Worm (Caenorhabditis elegans) whole organism, midembryonic: ENCODE data around the gene T23G4.127.
"Not testable (repeated sequence)": the region's sequence is repeated elsewhere in the genome, so short reads cannot be mapped to it uniquely, and the experiment has no call there.

ENCODE experiments used
- T22C8.4 ChIP-seq: fragments of 200-800 bp; sonication (Bioruptor generic); IDR thresholded peaks from 2 replicates; pipeline ENCODE4 v1.3.6; 2022; ENCODE audit warnings: missing genetic modification characterization, missing compliant biosample characterization
- cog-1 ChIP-seq: sonication (generic microtip); optimal IDR thresholded peaks from 2 replicates; lab custom pipeline; 2016; ENCODE audit warnings: missing genetic modification characterization, missing compliant biosample characterization
- flt-1 ChIP-seq: fragments of 200-800 bp; sonication (Bioruptor generic); IDR thresholded peaks from 2 replicates; pipeline ENCODE4 v1.3.6; 2022; ENCODE audit warnings: missing genetic modification characterization, missing compliant biosample characterization
- klf-2 ChIP-seq: fragments of 200-800 bp; sonication (Bioruptor generic); conservative IDR thresholded peaks from 2 replicates; pipeline ENCODE4 v1.3.6; 2022; ENCODE audit warnings: missing genetic modification reagents, missing genetic modification characterization, missing compliant biosample characterization
- med-1 ChIP-seq: sonication (generic microtip); optimal IDR thresholded peaks from 2 replicates; lab custom pipeline; 2017; ENCODE audit warnings: missing genetic modification characterization, mild to moderate bottlenecking, missing compliant biosample characterization, antibody characterized with exemption, missing genetic modification reagents; ENCODE audit not compliant: insufficient read depth
- ref-1 ChIP-seq: fragments of 200-800 bp; sonication (Bioruptor generic); conservative IDR thresholded peaks from 2 replicates; pipeline ENCODE4 v1.3.6; 2022; ENCODE audit warnings: missing genetic modification reagents, missing genetic modification characterization, missing compliant biosample characterization
- tab-1 ChIP-seq: fragments of 200-800 bp; sonication (Bioruptor generic); IDR thresholded peaks from 2 replicates; pipeline ENCODE4 v1.3.6; 2022; ENCODE audit warnings: missing genetic modification characterization, missing compliant biosample characterization
- ztf-23 ChIP-seq: fragments of 200-800 bp; sonication (Bioruptor generic); IDR thresholded peaks from 2 replicates; pipeline ENCODE4 v1.3.6; 2022; ENCODE audit warnings: missing genetic modification reagents, missing genetic modification characterization, missing compliant biosample characterization
- ztf-29 ChIP-seq: fragments of 200-800 bp; sonication (Bioruptor generic); IDR thresholded peaks from 2 replicates; pipeline ENCODE4 v1.3.6; 2022; ENCODE audit warnings: missing genetic modification reagents, missing genetic modification characterization, missing compliant biosample characterization

Gene T23G4.127

DNA sequence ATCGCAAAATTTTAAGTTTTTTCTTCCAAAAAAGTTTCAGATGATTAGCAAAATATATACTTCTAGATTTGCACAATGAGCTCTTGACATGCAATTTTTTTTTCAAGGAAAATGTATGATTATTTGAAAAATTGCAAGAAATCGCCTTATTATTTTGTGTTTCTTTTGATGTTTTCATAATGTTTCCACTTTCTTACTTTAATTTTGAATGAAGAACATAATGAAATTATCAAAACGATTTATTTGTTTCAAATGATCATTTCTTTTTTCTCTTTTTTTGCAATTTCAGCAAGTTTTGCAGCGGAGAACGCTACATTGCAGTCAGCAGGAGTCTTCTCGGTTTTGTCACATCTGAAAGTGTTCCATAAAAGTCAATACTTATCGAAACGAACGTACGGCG lies 46.5 kb downstream of the T23G4.127 start, which contains the start of gene Y45F10C.6:
Y45F10C.6 (plus strand) TSS at position 301 of the 400 bp plus-strand sequence.
- not testable (repeated sequence) for TF ChIP-seq med-1; ref-1; flt-1 (GFP tag; lab: Robert Waterston, UW)

DNA sequence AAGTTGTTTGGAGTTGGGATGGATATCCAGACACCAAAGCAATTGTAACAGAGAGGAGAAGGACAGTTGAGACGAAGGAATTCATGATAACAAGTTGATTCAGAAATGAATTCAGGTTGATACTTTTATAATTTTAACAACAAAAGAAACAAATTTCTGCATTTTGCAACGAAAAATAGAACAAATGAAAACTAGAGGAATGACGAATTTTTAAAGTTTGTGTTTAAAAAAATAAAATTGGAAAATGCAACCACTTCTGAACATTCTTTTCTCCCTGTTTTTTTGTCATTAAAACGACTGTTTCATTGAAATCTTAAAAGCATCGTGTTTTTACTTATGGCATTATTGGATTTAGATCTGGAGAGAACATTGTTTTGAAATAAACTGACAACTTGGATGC lies 47.1 kb downstream of the T23G4.127 start, which contains the start of gene C08F11.12:
C08F11.12 (minus strand) TSS at position 101 of the 400 bp plus-strand sequence.
- not testable (repeated sequence) for TF ChIP-seq ref-1, klf-2, tab-1

DNA sequence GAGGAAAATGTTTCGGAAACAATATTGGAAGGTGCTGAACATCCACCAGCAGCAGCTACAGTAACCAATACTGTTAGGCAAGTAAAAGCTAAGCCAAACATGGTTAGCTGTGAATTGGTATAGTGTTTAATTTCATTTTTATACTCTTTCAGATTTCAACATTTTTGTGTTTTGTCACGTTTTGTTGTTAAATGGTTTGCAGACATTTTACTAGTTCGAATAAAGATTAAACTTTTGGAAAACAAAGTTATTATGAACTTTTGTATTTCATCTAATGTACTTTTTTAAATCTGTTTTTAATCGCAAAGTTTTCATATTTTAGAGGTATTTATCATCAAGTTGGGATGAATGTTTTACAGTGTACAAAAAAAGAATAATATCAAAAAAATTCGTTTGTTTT lies 48.3 kb downstream of the T23G4.127 start, which contains the start of gene C08F11.17:
C08F11.17 (minus strand) TSS at position 101 of the 400 bp plus-strand sequence.
- TF ChIP-seq ztf-29 (GFP tag; lab: Robert Waterston, UW) (no peak), klf-2 (no peak), cog-1 (no peak), tab-1 (no peak), med-1 (no peak), ztf-23 (no peak), T22C8.4 (GFP tag; lab: Robert Waterston, UW) (no peak), ref-1 (no peak), flt-1 (GFP tag; lab: Robert Waterston, UW) (no peak)

DNA sequence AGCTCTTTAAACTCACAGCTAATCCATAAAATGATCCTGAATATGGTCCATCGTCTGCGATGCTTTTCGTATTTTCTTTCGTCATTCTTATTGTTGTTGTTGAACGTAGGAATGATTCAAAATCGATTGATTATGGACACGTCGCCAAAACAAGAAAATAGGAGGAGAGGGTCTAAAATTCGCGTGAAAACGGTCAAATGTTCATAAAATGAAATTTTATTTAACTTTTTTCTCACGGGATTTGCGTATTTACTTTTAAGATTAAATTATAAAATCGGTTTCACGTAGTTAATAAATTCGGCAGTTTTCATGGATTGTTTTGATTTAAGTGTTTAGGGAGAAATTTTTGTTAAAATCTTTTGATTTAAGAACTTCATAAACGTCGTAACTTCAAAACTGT lies 49.4 kb downstream of the T23G4.127 start, which contains the start of gene C08F11.10:
C08F11.10 (minus strand) TSS at position 101 of the 400 bp plus-strand sequence.
- TF ChIP-seq tab-1: no peak
- no peak for TF ChIP-seq med-1
- TF ChIP-seq cog-1: no peak
- no peak for TF ChIP-seq ztf-23
- TF ChIP-seq T22C8.4 (GFP tag; lab: Robert Waterston, UW): no peak
- TF ChIP-seq klf-2: no peak
- TF ChIP-seq ref-1: no peak
- no peak for TF ChIP-seq ztf-29 (GFP tag; lab: Robert Waterston, UW)
- no peak for TF ChIP-seq flt-1 (GFP tag; lab: Robert Waterston, UW)

DNA sequence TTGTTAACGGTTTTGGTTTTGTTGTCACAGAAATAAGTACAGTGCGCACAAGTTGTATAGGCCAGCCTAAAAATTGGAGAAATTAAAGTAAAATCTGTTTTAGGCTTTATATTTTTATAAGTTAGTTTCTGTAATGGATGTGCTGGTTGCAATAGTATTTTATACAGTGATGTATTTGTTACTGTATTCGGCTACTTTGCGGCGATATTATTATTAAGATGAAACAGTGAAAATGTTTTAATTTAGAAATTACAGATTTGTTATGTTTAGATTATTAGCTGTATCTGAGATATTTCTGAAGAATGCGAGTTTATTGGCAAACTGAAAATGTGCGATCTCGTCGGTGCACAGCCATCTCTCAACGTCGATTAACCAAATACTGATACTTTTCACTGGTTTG lies 50.9 kb downstream of the T23G4.127 start, which contains the start of gene ule-4:
ule-4 (minus strand) TSS at position 101 of the 400 bp plus-strand sequence.
- TF ChIP-seq ref-1: no peak
- no peak for TF ChIP-seq flt-1 (GFP tag; lab: Robert Waterston, UW)
- no peak for TF ChIP-seq tab-1
- no peak for TF ChIP-seq T22C8.4 (GFP tag; lab: Robert Waterston, UW)
- TF ChIP-seq med-1: no peak
- TF ChIP-seq klf-2: no peak
- TF ChIP-seq ztf-23: no peak
- TF ChIP-seq ztf-29 (GFP tag; lab: Robert Waterston, UW): no peak
- TF ChIP-seq cog-1: no peak

DNA sequence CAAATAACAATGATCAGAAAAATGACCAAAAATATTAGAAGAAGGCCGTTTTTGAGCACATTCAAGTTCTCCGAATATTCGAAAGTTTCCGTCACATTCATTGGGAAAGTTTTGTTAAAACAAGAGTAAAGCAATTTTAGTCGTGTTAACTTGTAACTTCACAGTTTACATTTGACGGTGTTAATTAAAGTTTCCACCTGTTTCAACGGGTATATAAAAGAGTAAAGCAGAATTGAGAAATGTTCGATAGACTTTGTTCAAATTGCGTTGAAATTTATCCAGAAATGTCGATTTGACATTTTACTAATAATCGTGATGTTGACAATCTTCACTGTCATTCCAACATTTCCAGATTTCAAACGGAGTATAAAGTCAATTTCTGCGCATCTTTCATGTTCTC lies 52.7 kb downstream of the T23G4.127 start, which contains the start of gene srz-29:
srz-29 (minus strand) TSS at position 101 of the 400 bp plus-strand sequence.
- TF ChIP-seq cog-1 (no peak), ztf-23 (no peak), T22C8.4 (GFP tag; lab: Robert Waterston, UW) (no peak), tab-1 (no peak), med-1 (no peak), flt-1 (GFP tag; lab: Robert Waterston, UW) (no peak)
